Worm (Caenorhabditis elegans) whole organism, early embryonic: Measurements from ENCODE around the gene F38E1.6.

Experiments used
- B0310.2 ChIP-seq: sonication (generic microtip); optimal IDR thresholded peaks from 2 replicates; lab custom pipeline; 2016; ENCODE audit warnings: mild to moderate bottlenecking, missing genetic modification characterization, missing compliant biosample characterization
- F13C5.2 ChIP-seq: sonication (generic microtip); optimal IDR thresholded peaks from 2 replicates; lab custom pipeline; 2017; ENCODE audit warnings: mild to moderate bottlenecking, missing genetic modification characterization, inconsistent platforms, missing compliant biosample characterization
- ama-1 ChIP-seq: fragments of 150-350 bp; optimal IDR thresholded peaks from 2 replicates; lab custom pipeline; 2014
- ceh-13 ChIP-seq: fragments of 200-800 bp; sonication (Bioruptor generic); optimal IDR thresholded peaks from 2 replicates; lab custom pipeline; 2018; ENCODE audit warnings: mild to moderate bottlenecking, missing genetic modification characterization, missing compliant biosample characterization
- ceh-36 ChIP-seq: sonication (generic microtip); optimal IDR thresholded peaks from 2 replicates; lab custom pipeline; 2016; ENCODE audit warnings: missing genetic modification characterization, inconsistent platforms, missing compliant biosample characterization
- flt-1 ChIP-seq: fragments of 200-800 bp; sonication (Bioruptor generic); IDR thresholded peaks from 2 replicates; pipeline ENCODE4 v1.3.6; 2022; ENCODE audit warnings: missing genetic modification characterization, missing compliant biosample characterization
- hmbx-1 ChIP-seq: sonication (generic microtip); optimal IDR thresholded peaks from 2 replicates; lab custom pipeline; 2016; ENCODE audit warnings: mild to moderate bottlenecking, missing genetic modification characterization, missing compliant biosample characterization
- hmg-4 ChIP-seq: fragments of 200-800 bp; sonication (Bioruptor generic); optimal IDR thresholded peaks from 2 replicates; lab custom pipeline; 2018; ENCODE audit warnings: mild to moderate bottlenecking, missing genetic modification characterization, missing compliant biosample characterization
- scrt-1 ChIP-seq: fragments of 200-800 bp; sonication (Bioruptor generic); IDR thresholded peaks from 2 replicates; pipeline ENCODE4 v1.3.6; 2022; ENCODE audit warnings: missing genetic modification characterization, missing compliant biosample characterization
- tbx-11 ChIP-seq: fragments of 200-800 bp; sonication (Bioruptor generic); IDR thresholded peaks from 2 replicates; pipeline ENCODE4 v1.3.6; 2022; ENCODE audit warnings: missing genetic modification characterization, missing compliant biosample characterization
- tbx-37 ChIP-seq: fragments of 200-800 bp; sonication (Bioruptor generic); conservative IDR thresholded peaks from 2 replicates; pipeline ENCODE4 v1.3.6; 2022; ENCODE audit warnings: missing genetic modification reagents, missing genetic modification characterization, missing compliant biosample characterization
- tra-4 ChIP-seq: sonication (generic microtip); optimal IDR thresholded peaks from 2 replicates; lab custom pipeline; 2017; ENCODE audit warnings: missing genetic modification characterization, missing compliant biosample characterization

ce11 chrV:8389307-8389706, 29.4 kb downstream of the F38E1.6 start:
- no peak for TF ChIP-seq F13C5.2 (tag; lab: Kevin White, UChicago)
- TF ChIP-seq tbx-11: no peak
- TF ChIP-seq ceh-13 (GFP tag; lab: Kevin White, UChicago): no peak
- no peak for TF ChIP-seq ama-1
- no peak for TF ChIP-seq scrt-1 (GFP tag; lab: Robert Waterston, UW)
- no peak for TF ChIP-seq tbx-37 (GFP tag; lab: Robert Waterston, UW)
- no peak for TF ChIP-seq ceh-36
- no peak for TF ChIP-seq hmbx-1
- TF ChIP-seq flt-1 (GFP tag; lab: Robert Waterston, UW): no peak
- TF ChIP-seq hmg-4 (GFP tag; lab: Kevin White, UChicago): no peak
- no peak for TF ChIP-seq tra-4 (tag; lab: Kevin White, UChicago)
- no peak for TF ChIP-seq B0310.2 (tag; lab: Kevin White, UChicago)
